Fruit fly (Drosophila melanogaster): ENCODE results near the gene mei-9.

The mei-9 gene

dm6 chrX:4323911-4324368 lies 5.3 kb upstream of the mei-9 start (continued):
- TF ChIP-seq CG1647 (GFP tag; optimal IDR thresholded peaks at IDR 0.05) (peak; percentile 43), gro (GFP tag; optimal IDR thresholded peaks at IDR 0.05) (peak; percentile 46), CG15514 (GFP tag; optimal IDR thresholded peaks at IDR 0.05) (peak; percentile 54), CG42726 (GFP tag; IDR thresholded peaks at IDR 0.05; ENCODE audit: partially characterized antibody) (no peak), ham (GFP tag; IDR thresholded peaks at IDR 0.05) (no peak), h (optimal IDR thresholded peaks at IDR 0.05) (no peak), CG4360 (GFP tag; IDR thresholded peaks at IDR 0.05) (no peak), CG13123 (GFP tag; optimal IDR thresholded peaks at IDR 0.05) (no peak), chm (GFP tag; IDR thresholded peaks at IDR 0.05) (no peak), hth (optimal IDR thresholded peaks at IDR 0.05) (no peak), CG34224 (GFP tag; IDR thresholded peaks at IDR 0.05; ENCODE audit: partially characterized antibody) (no peak), Hr3 (GFP tag; optimal IDR thresholded peaks at IDR 0.05) (peak; percentile 47), cwo (GFP tag; optimal IDR thresholded peaks at IDR 0.05) (peak; percentile 65), ranshi (GFP tag; IDR thresholded peaks at IDR 0.05) (peak; percentile 41; the same call in 1 of the 2 replicates), CG6683 (GFP tag; optimal IDR thresholded peaks at IDR 0.05) (peak; percentile 38), CG12071 (GFP tag; optimal IDR thresholded peaks at IDR 0.05) (peak; percentile 18), crc (GFP tag; optimal IDR thresholded peaks at IDR 0.05) (no peak), CG9876 (GFP tag; optimal IDR thresholded peaks at IDR 0.05) (no peak), btn (GFP tag; optimal IDR thresholded peaks at IDR 0.05) (no peak), CoRest (tag; optimal IDR thresholded peaks at IDR 0.05) (peak; percentile 68), Myb (GFP tag; optimal IDR thresholded peaks at IDR 0.05) (peak; percentile 19), PHDP (tag; optimal IDR thresholded peaks at IDR 0.05) (peak; percentile 79), CG9797 (GFP tag; optimal IDR thresholded peaks at IDR 0.05) (no peak), CG11093 (GFP tag; IDR thresholded peaks at IDR 0.05) (peak; percentile 50; the same call in 1 of the 3 replicates), caup (GFP tag; optimal IDR thresholded peaks at IDR 0.05; ENCODE audit: severe bottlenecking) (peak; percentile 37), CG17912 (GFP tag; optimal IDR thresholded peaks at IDR 0.05) (no peak), kah (GFP tag; optimal IDR thresholded peaks at IDR 0.05) (peak; percentile 76), ftz-f1 (GFP tag; optimal IDR thresholded peaks at IDR 0.05) (no peak), ab (GFP tag; optimal IDR thresholded peaks at IDR 0.05) (no peak), Neu2 (GFP tag; optimal IDR thresholded peaks at IDR 0.05; ENCODE audit: borderline replicate concordance) (no peak), Ssrp (tag; optimal IDR thresholded peaks at IDR 0.05) (peak; percentile 38), CG10543 (GFP tag; optimal IDR thresholded peaks at IDR 0.05) (peak; percentile 12), dysf (GFP tag; IDR thresholded peaks at IDR 0.05) (peak; percentile 77), dati (GFP tag; IDR thresholded peaks at IDR 0.05) (no peak), Xbp1 (GFP tag; optimal IDR thresholded peaks at IDR 0.05) (peak; percentile 64), CG9727 (GFP tag; optimal IDR thresholded peaks at IDR 0.05) (peak; percentile 66), Hsf (GFP tag; optimal IDR thresholded peaks at IDR 0.05) (peak; percentile 56), CrebB (tag; optimal IDR thresholded peaks at IDR 0.05) (no peak), NC2β (GFP tag; optimal IDR thresholded peaks at IDR 0.05) (no peak), Aef1 (GFP tag; IDR thresholded peaks at IDR 0.05) (peak; percentile 66), wor (GFP tag; IDR thresholded peaks at IDR 0.05) (no peak), dmrt11E (tag; optimal IDR thresholded peaks at IDR 0.05) (peak; percentile 3), cas (GFP tag; IDR thresholded peaks at IDR 0.05) (0 out of 2 replicates have a peak, but pooled peaks have one; percentile 53), ap (GFP tag; IDR thresholded peaks at IDR 0.05) (no peak), CG2120 (GFP tag; optimal IDR thresholded peaks at IDR 0.05) (peak; percentile 83), CG11696 (GFP tag; IDR thresholded peaks at IDR 0.05) (0 out of 2 replicates have a peak, but pooled peaks have one; percentile 22), CG17361 (GFP tag; IDR thresholded peaks at IDR 0.05) (peak; percentile 49; the same call in 2 of the 3 replicates), CG8944 (GFP tag; optimal IDR thresholded peaks at IDR 0.05) (no peak), CG6854 (GFP tag; optimal IDR thresholded peaks at IDR 0.05) (peak; percentile 29), tx (GFP tag; optimal IDR thresholded peaks at IDR 0.05) (peak; percentile 21), CG17829 (tag; optimal IDR thresholded peaks at IDR 0.05) (peak; percentile 28)
